Worm (Caenorhabditis elegans): ENCODE data around the gene nhr-175.

DNA sequence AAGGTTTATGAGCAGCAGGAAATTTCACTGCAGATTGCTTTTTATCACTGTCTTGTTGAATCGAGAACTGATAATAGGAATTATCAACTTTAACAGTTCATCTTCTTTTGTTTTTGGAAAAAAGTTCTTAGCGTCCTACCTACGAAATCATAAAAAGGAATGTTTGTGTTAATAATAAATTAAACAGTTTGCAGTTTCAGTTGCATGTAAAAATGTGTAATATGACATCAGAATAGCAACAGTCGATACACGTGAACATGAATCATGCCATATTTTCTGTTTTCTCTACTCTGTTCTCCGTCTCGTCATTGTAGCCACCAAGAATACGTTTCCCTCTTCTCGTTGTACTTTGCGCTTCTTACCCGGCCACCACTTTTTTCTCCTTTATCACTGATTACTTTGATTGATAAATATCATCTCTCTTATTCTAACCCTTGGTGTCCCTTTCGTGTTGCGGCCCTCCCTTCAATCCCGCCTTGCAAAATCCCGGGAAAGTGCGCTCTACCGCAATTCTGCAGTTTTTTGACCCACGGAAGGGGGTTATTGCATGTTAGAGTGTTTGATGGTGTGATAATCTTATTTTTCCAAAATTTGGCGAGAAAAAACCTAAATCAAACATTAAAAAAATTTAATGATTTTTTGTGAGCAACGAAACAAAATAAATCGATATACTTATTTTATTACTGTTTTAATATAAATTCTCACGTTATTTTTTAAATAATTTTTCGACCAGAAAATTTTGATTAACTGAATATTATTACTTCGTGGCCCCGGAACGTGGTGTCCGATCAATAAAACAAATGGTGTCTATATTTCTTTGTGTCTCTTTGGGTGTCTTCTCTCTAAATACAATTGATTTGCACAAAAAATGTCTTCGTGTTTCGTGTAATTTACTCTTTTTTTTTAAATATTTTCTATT lies 26.2 kb downstream of the nhr-175 start, which contains the start of gene sptl-3:
- TF ChIP-seq pqm-1 (tag; optimal IDR thresholded peaks at IDR 0.05) (no peak), nhr-237 (tag; optimal IDR thresholded peaks at IDR 0.05) (no peak), unc-130 (tag; optimal IDR thresholded peaks at IDR 0.05) (no peak), ceh-82 (tag; optimal IDR thresholded peaks at IDR 0.05) (no peak), ceh-90 (tag; optimal IDR thresholded peaks at IDR 0.05) (no peak), mdl-1 (tag; optimal IDR thresholded peaks at IDR 0.05) (peak in 1 of 2 experiments; percentile 61), pax-3 (tag; optimal IDR thresholded peaks at IDR 0.05) (no peak), nhr-12 (tag; optimal IDR thresholded peaks at IDR 0.05) (no peak), ceh-8 (GFP tag; optimal IDR thresholded peaks at IDR 0.05) (no peak), ama-1 (optimal IDR thresholded peaks at IDR 0.05) (no peak), efl-1 (optimal IDR thresholded peaks at IDR 0.05) (peak; percentile 4 to 22), efl-1 (GFP tag; optimal IDR thresholded peaks at IDR 0.05 in 1 of 2) (peak; percentile 10 to 88), lsy-2 (tag; optimal IDR thresholded peaks at IDR 0.05) (peak in 1 of 2 experiments; percentile 42), pag-3 (tag; optimal IDR thresholded peaks at IDR 0.05; ENCODE audit: borderline replicate concordance, insufficient read depth) (no peak), lin-13 (GFP tag; optimal IDR thresholded peaks at IDR 0.05) (no peak)

Measured in whole organism, L1 larva.